Fruit fly (Drosophila melanogaster) whole organism, pupa: ENCODE data around the gene CG13287.

Experiments
- CG10348 ChIP-seq: fragments of 200-800 bp; sonication (Bioruptor generic); IDR thresholded peaks from 2 replicates; pipeline ENCODE4 v1.3.6; 2022; ENCODE audit warnings: missing biosample characterization, missing genetic modification characterization
- CG12605 ChIP-seq: fragments of 200-800 bp; sonication (Bioruptor generic); IDR thresholded peaks from 2 replicates; pipeline ENCODE4 v1.3.6; 2022; ENCODE audit warnings: missing biosample characterization, missing genetic modification characterization
- CG13204 ChIP-seq: fragments of 200-800 bp; sonication (Bioruptor generic); optimal IDR thresholded peaks from 2 replicates; lab custom pipeline; 2018; ENCODE audit warnings: missing biosample characterization, mild to moderate bottlenecking, missing genetic modification characterization, moderate library complexity
- CG14655 ChIP-seq: fragments of 200-800 bp; sonication (Bioruptor generic); optimal IDR thresholded peaks from 3 replicates; lab custom pipeline; 2017; ENCODE audit warnings: mild to moderate bottlenecking, missing biosample characterization, missing genetic modification reagents, missing genetic modification characterization
- CG15710 ChIP-seq: fragments of 200-800 bp; sonication (Bioruptor generic); optimal IDR thresholded peaks from 2 replicates; lab custom pipeline; 2018; ENCODE audit warnings: missing biosample characterization, mild to moderate bottlenecking, missing genetic modification characterization, moderate library complexity
- CG17806 ChIP-seq: fragments of 200-800 bp; sonication (Bioruptor generic); optimal IDR thresholded peaks from 2 replicates; lab custom pipeline; 2018; ENCODE audit warnings: missing biosample characterization, mild to moderate bottlenecking, missing genetic modification characterization, moderate library complexity
- CG32121 ChIP-seq: fragments of 200-800 bp; sonication (Bioruptor generic); IDR thresholded peaks from 2 replicates; pipeline ENCODE4 v1.3.6; 2022; ENCODE audit warnings: missing biosample characterization, missing genetic modification characterization
- CG34367 ChIP-seq: fragments of 200-800 bp; sonication (Bioruptor generic); optimal IDR thresholded peaks from 2 replicates; lab custom pipeline; 2018; ENCODE audit warnings: missing biosample characterization, mild to moderate bottlenecking, missing genetic modification characterization
- CG4496 ChIP-seq: fragments of 200-800 bp; sonication (Bioruptor generic); IDR thresholded peaks from 3 replicates; pipeline ENCODE4 v1.3.6; 2022; ENCODE audit warnings: missing biosample characterization, missing genetic modification characterization
- CG8159 ChIP-seq: fragments of 200-800 bp; sonication (Bioruptor generic); optimal IDR thresholded peaks from 3 replicates; lab custom pipeline; 2018; ENCODE audit warnings: missing biosample characterization, mild to moderate bottlenecking, missing genetic modification characterization, moderate library complexity
- CG8301 ChIP-seq: fragments of 200-800 bp; sonication (Bioruptor generic); optimal IDR thresholded peaks from 2 replicates; lab custom pipeline; 2018; ENCODE audit warnings: missing biosample characterization, mild to moderate bottlenecking, missing genetic modification characterization
- CG9948 ChIP-seq: fragments of 200-800 bp; sonication (Bioruptor generic); optimal IDR thresholded peaks from 2 replicates; lab custom pipeline; 2018; ENCODE audit warnings: missing biosample characterization, mild to moderate bottlenecking, missing genetic modification characterization, moderate library complexity
- D1 ChIP-seq: fragments of 200-800 bp; sonication (Bioruptor generic); optimal IDR thresholded peaks from 2 replicates; lab custom pipeline; 2018; ENCODE audit warnings: missing biosample characterization, mild to moderate bottlenecking, missing genetic modification characterization, moderate library complexity
- EcR ChIP-seq: fragments of 200-800 bp; sonication (Bioruptor generic); optimal IDR thresholded peaks from 3 replicates; lab custom pipeline; 2019; ENCODE audit warnings: missing biosample characterization, missing genetic modification characterization, mild to moderate bottlenecking, moderate library complexity, missing genetic modification reagents
- Ets98B ChIP-seq: fragments of 200-800 bp; sonication (Bioruptor generic); IDR thresholded peaks from 2 replicates; pipeline ENCODE4 v1.3.6; 2022; ENCODE audit warnings: missing biosample characterization, missing genetic modification characterization
- Pif1A ChIP-seq: fragments of 200-800 bp; sonication (Bioruptor generic); optimal IDR thresholded peaks from 3 replicates; lab custom pipeline; 2016; ENCODE audit warnings: missing biosample characterization, missing genetic modification characterization
- Pif1B ChIP-seq: fragments of 200-800 bp; sonication (Bioruptor generic); optimal IDR thresholded peaks from 3 replicates; lab custom pipeline; 2016; ENCODE audit warnings: missing biosample characterization, missing genetic modification characterization
- Snoo ChIP-seq: fragments of 200-800 bp; sonication (Bioruptor generic); optimal IDR thresholded peaks from 3 replicates; lab custom pipeline; 2017; ENCODE audit warnings: missing biosample characterization, mild to moderate bottlenecking, missing genetic modification characterization, inconsistent platforms
- fd96Ca ChIP-seq: fragments of 200-800 bp; sonication (Bioruptor generic); IDR thresholded peaks from 3 replicates; pipeline ENCODE4 v1.3.6; 2022; ENCODE audit warnings: missing biosample characterization, missing genetic modification characterization
- gl ChIP-seq: fragments of 200-800 bp; sonication (Bioruptor generic); optimal IDR thresholded peaks from 2 replicates; lab custom pipeline; 2018; ENCODE audit warnings: missing biosample characterization, mild to moderate bottlenecking, missing genetic modification characterization
- rn ChIP-seq: fragments of 200-800 bp; sonication (Bioruptor generic); IDR thresholded peaks from 2 replicates; pipeline ENCODE4 v1.3.6; 2022; ENCODE audit warnings: missing biosample characterization, missing genetic modification characterization

The CG13287 gene

dm6 chr3L:5845466-5845865 lies 36.6 kb upstream of the CG13287 start, which contains the start of gene vn:
vn (minus strand) TSS chr3L:5845664.
- TF ChIP-seq Snoo (tag; lab: Kevin White, UChicago), result no peak
- TF ChIP-seq CG32121, result peak; percentile 49; the same call in 1 of the 2 replicates
- TF ChIP-seq CG12605 (GFP tag; lab: Robert Waterston, UW), result peak; percentile 35; the same call in 1 of the 2 replicates
- TF ChIP-seq CG17806 (tag; lab: Kevin White, UChicago), result no peak
- TF ChIP-seq fd96Ca, result 0 out of 3 replicates have a peak, but pooled peaks have one; percentile 50
- TF ChIP-seq Ets98B (GFP tag; lab: Robert Waterston, UW), result peak; percentile 59
- no peak for TF ChIP-seq rn
- TF ChIP-seq gl (tag; lab: Kevin White, UChicago), result no peak
- TF ChIP-seq CG10348, result no peak
- no peak for TF ChIP-seq Pif1A (GFP tag; lab: Kevin White, UChicago)
- TF ChIP-seq CG34367 (tag; lab: Kevin White, UChicago), result no peak
- no peak for TF ChIP-seq EcR
- peak; percentile 44 for TF ChIP-seq CG13204 (GFP tag; lab: Kevin White, UChicago)

- TF ChIP-seq CG13204 (GFP tag; lab: Kevin White, UChicago) (peak; percentile 31), CG14655 (GFP tag; lab: Kevin White, UChicago) (no peak)
- TF ChIP-seq, all 21 proteins: peak for 1
Measured at dm6 chr3L:5848929-5849328, 33.2 kb upstream of the CG13287 start.

- TF ChIP-seq CG34367 (tag; lab: Kevin White, UChicago) (peak; percentile 23), CG10348 (no peak), CG14655 (GFP tag; lab: Kevin White, UChicago) (peak; percentile 10), CG8159 (peak; percentile 70), CG15710 (peak; percentile 69), fd96Ca (no peak), Pif1A (GFP tag; lab: Kevin White, UChicago) (peak; percentile 6), CG9948 (tag; lab: Kevin White, UChicago) (peak; percentile 51), CG32121 (no peak), CG12605 (GFP tag; lab: Robert Waterston, UW) (no peak), CG17806 (tag; lab: Kevin White, UChicago) (peak; percentile 43), Pif1B (GFP tag; lab: Kevin White, UChicago) (no peak), gl (tag; lab: Kevin White, UChicago) (no peak), Snoo (tag; lab: Kevin White, UChicago) (peak; percentile 48), CG4496 (GFP tag; lab: Robert Waterston, UW) (no peak), CG13204 (GFP tag; lab: Kevin White, UChicago) (no peak)
- TF ChIP-seq, all 21 proteins: peak for 8
Measured at dm6 chr3L:5851636-5852035, 30.5 kb upstream of the CG13287 start.

dm6 chr3L:5855098-5855497 lies 27.0 kb upstream of the CG13287 start:
- TF ChIP-seq Snoo (tag; lab: Kevin White, UChicago) (no peak), CG17806 (tag; lab: Kevin White, UChicago) (no peak), CG8301 (tag; lab: Kevin White, UChicago) (peak; percentile 46), gl (tag; lab: Kevin White, UChicago) (no peak), CG14655 (GFP tag; lab: Kevin White, UChicago) (peak; percentile 63)

DNA sequence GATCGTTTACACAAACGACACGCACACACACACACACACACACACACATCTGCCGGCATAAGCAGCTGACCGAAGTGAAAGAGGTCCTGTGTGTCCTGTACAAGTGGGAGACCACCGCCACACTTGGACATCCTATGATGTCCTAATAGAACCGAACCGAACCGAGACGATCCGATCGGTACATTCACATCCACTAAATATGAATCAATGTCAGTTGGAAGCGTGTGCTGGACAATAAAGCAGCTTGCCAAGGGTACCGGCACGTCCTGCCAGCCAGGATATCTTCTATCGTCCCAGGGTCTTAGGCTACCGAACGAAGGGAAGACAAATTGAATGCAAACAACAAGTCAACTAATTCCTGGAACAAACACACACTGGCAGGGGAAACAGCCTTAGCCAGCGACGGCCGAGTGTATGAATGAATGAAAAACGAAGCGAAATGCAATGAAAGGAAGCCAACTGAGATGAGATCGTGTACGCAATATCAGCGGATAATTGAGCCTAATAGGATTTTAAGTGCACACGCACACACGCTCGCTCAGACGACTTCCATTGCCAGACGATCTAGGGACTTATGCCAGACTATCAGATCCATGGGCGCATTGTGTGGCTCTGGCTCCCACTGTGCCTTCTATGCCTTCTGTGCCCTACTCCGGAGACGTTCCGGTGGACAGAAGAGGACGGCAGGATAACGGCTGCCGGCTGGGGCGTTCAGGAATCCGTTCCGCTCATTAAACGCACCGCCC lies 25.9 kb upstream of the CG13287 start:
- TF ChIP-seq CG10348 (no peak), CG14655 (GFP tag; lab: Kevin White, UChicago) (no peak), CG4496 (GFP tag; lab: Robert Waterston, UW) (no peak), CG15710 (no peak), fd96Ca (no peak), CG8301 (tag; lab: Kevin White, UChicago) (no peak), D1 (no peak), Pif1A (GFP tag; lab: Kevin White, UChicago) (no peak), Snoo (tag; lab: Kevin White, UChicago) (no peak)

- TF ChIP-seq gl (tag; lab: Kevin White, UChicago) (no peak), D1 (no peak), CG32121 (no peak), Pif1B (GFP tag; lab: Kevin White, UChicago) (no peak), CG10348 (no peak), CG9948 (tag; lab: Kevin White, UChicago) (peak; percentile 61), CG17806 (tag; lab: Kevin White, UChicago) (peak; percentile 56), rn (no peak), fd96Ca (no peak), CG8159 (peak; percentile 64), Pif1A (GFP tag; lab: Kevin White, UChicago) (peak; percentile 15), CG34367 (tag; lab: Kevin White, UChicago) (peak; percentile 38), CG13204 (GFP tag; lab: Kevin White, UChicago) (no peak), Snoo (tag; lab: Kevin White, UChicago) (no peak), EcR (no peak), Ets98B (GFP tag; lab: Robert Waterston, UW) (no peak), CG8301 (tag; lab: Kevin White, UChicago) (peak; percentile 7), CG15710 (peak; percentile 42), CG4496 (GFP tag; lab: Robert Waterston, UW) (no peak), CG12605 (GFP tag; lab: Robert Waterston, UW) (no peak), CG14655 (GFP tag; lab: Kevin White, UChicago) (peak; percentile 37)
Measured at dm6 chr3L:5856919-5857318, 25.2 kb upstream of the CG13287 start.
